Fruit fly (Drosophila melanogaster): ENCODE measurements around the gene CG13857.

The CG13857 gene

dm6 chr3R:22367126-22368076, 26.5 kb downstream of the CG13857 start, which contains the start of the genes Polr3F and PyK (continued):
- TF ChIP-seq CG6254 (GFP tag; optimal IDR thresholded peaks at IDR 0.05) (no peak), Camta (GFP tag; optimal IDR thresholded peaks at IDR 0.05) (peak; percentile 46), fd102C (GFP tag; optimal IDR thresholded peaks at IDR 0.05) (no peak), stc (GFP tag; IDR thresholded peaks at IDR 0.05) (no peak), hkb (optimal IDR thresholded peaks at IDR 0.05) (no peak), hkb (GFP tag; IDR thresholded peaks at IDR 0.05) (peak; percentile 28), peb (GFP tag; IDR thresholded peaks at IDR 0.05) (no peak), grau (tag; optimal IDR thresholded peaks at IDR 0.05) (peak; percentile 51), z (GFP tag; IDR thresholded peaks at IDR 0.05) (no peak), CG17568 (GFP tag; optimal IDR thresholded peaks at IDR 0.05) (peak; percentile 1), H15 (GFP tag; IDR thresholded peaks at IDR 0.05) (no peak), CG10979 (tag; optimal IDR thresholded peaks at IDR 0.05) (peak; percentile 1), chm (GFP tag; IDR thresholded peaks at IDR 0.05) (no peak), CG12659 (GFP tag; optimal IDR thresholded peaks at IDR 0.05) (peak; percentile 53), CG5953 (GFP tag; IDR thresholded peaks at IDR 0.05) (no peak), CG6175 (GFP tag; IDR thresholded peaks at IDR 0.05) (no peak), eve (GFP tag; optimal IDR thresholded peaks at IDR 0.05) (no peak), CG3847 (GFP tag; IDR thresholded peaks at IDR 0.05) (no peak), Lhr (GFP tag; optimal IDR thresholded peaks at IDR 0.05) (peak; percentile 34), oc (tag; optimal IDR thresholded peaks at IDR 0.05) (no peak), crc (GFP tag; optimal IDR thresholded peaks at IDR 0.05) (no peak), twi (tag; optimal IDR thresholded peaks at IDR 0.05) (peak; percentile 9), Sin3A (optimal IDR thresholded peaks at IDR 0.05) (peak; percentile 18), CG14667 (GFP tag; IDR thresholded peaks at IDR 0.05) (no peak), ems (GFP tag; optimal IDR thresholded peaks at IDR 0.05) (no peak), CG8359 (GFP tag; optimal IDR thresholded peaks at IDR 0.05; ENCODE audit: borderline replicate concordance) (no peak), NFAT (GFP tag; IDR thresholded peaks at IDR 0.05) (no peak), Myb (GFP tag; optimal IDR thresholded peaks at IDR 0.05) (peak; percentile 69), CG16815 (GFP tag; optimal IDR thresholded peaks at IDR 0.05) (no peak), Nf-YA (GFP tag; IDR thresholded peaks at IDR 0.05) (no peak), CG7556 (GFP tag; optimal IDR thresholded peaks at IDR 0.05) (peak; percentile 5), E2f2 (GFP tag; IDR thresholded peaks at IDR 0.05) (peak; percentile 71), CG10543 (GFP tag; optimal IDR thresholded peaks at IDR 0.05) (no peak), CG4730 (GFP tag; IDR thresholded peaks at IDR 0.05) (no peak), unpg (GFP tag; optimal IDR thresholded peaks at IDR 0.05) (peak; percentile 53), emc (GFP tag; optimal IDR thresholded peaks at IDR 0.05) (no peak), Atf6 (GFP tag; IDR thresholded peaks at IDR 0.05) (peak; percentile 48; the same call in 1 of the 2 replicates), CG2202 (tag; optimal IDR thresholded peaks at IDR 0.05) (peak; percentile 15), CG12155 (GFP tag; optimal IDR thresholded peaks at IDR 0.05) (peak; percentile 5), dmrt99B (tag; optimal IDR thresholded peaks at IDR 0.05) (peak; percentile 3), CG31441 (GFP tag; IDR thresholded peaks at IDR 0.05) (peak; percentile 50; the same call in 1 of the 2 replicates), Doc2 (GFP tag; IDR thresholded peaks at IDR 0.05) (no peak), Mad (GFP tag; optimal IDR thresholded peaks at IDR 0.05) (no peak), CkIIα-i1 (GFP tag; IDR thresholded peaks at IDR 0.05) (no peak), CG14050 (GFP tag; IDR thresholded peaks at IDR 0.05) (no peak), CG34422 (GFP tag; IDR thresholded peaks at IDR 0.05) (0 out of 3 replicates have a peak, but pooled peaks have one; percentile 1), vnd (GFP tag; IDR thresholded peaks at IDR 0.05; ENCODE audit: partially characterized antibody) (no peak), trem (tag; optimal IDR thresholded peaks at IDR 0.05) (peak; percentile 57), CG17328 (GFP tag; IDR thresholded peaks at IDR 0.05) (peak; percentile 31; the same call in 1 of the 2 replicates), CG6272 (GFP tag; IDR thresholded peaks at IDR 0.05) (no peak)
